Worm (Caenorhabditis elegans) whole organism, late embryonic: Measurements from ENCODE around the gene str-217.

Source experiments
- C38D4.7 ChIP-seq: fragments of 200-800 bp; sonication (Bioruptor generic); optimal IDR thresholded peaks from 2 replicates; lab custom pipeline; 2018; ENCODE audit warnings: mild to moderate bottlenecking, missing genetic modification characterization, moderate library complexity, missing compliant biosample characterization
- F13H6.1 ChIP-seq: sonication (generic microtip); optimal IDR thresholded peaks from 2 replicates; lab custom pipeline; 2016; ENCODE audit warnings: missing genetic modification characterization, missing compliant biosample characterization
- K02D7.2 ChIP-seq: sonication (generic microtip); optimal IDR thresholded peaks from 2 replicates; lab custom pipeline; 2017; ENCODE audit warnings: mild to moderate bottlenecking, missing genetic modification characterization, missing compliant biosample characterization
- Y22D7AL.16 ChIP-seq: sonication (generic microtip); optimal IDR thresholded peaks from 2 replicates; lab custom pipeline; 2016; ENCODE audit warnings: missing genetic modification characterization, missing compliant biosample characterization
- ceh-14 ChIP-seq: sonication (generic microtip); optimal IDR thresholded peaks from 2 replicates; lab custom pipeline; 2016; ENCODE audit warnings: missing genotype, missing genetic modification characterization, missing compliant biosample characterization
- ceh-22 ChIP-seq: sonication (generic microtip); optimal IDR thresholded peaks from 2 replicates; lab custom pipeline; 2017; ENCODE audit warnings: missing biosample characterization, missing genetic modification characterization
- ceh-24 ChIP-seq: sonication (generic microtip); optimal IDR thresholded peaks from 2 replicates; lab custom pipeline; 2016; ENCODE audit warnings: mild to moderate bottlenecking, missing genetic modification characterization, missing compliant biosample characterization
- ceh-30 ChIP-seq: fragments of 150-350 bp; optimal IDR thresholded peaks from 2 replicates; lab custom pipeline; 2014; ENCODE audit warnings: missing biosample characterization, missing genetic modification characterization
- ceh-31 ChIP-seq: sonication (generic microtip); optimal IDR thresholded peaks from 2 replicates; lab custom pipeline; 2016; ENCODE audit warnings: missing genetic modification characterization, missing compliant biosample characterization
- ceh-34 ChIP-seq: sonication (generic microtip); optimal IDR thresholded peaks from 2 replicates; lab custom pipeline; 2016; ENCODE audit warnings: mild to moderate bottlenecking, missing genetic modification characterization, missing compliant biosample characterization
- ceh-45 ChIP-seq: fragments of 200-800 bp; sonication (Bioruptor generic); IDR thresholded peaks from 2 replicates; pipeline ENCODE4 v1.3.6; 2022; ENCODE audit warnings: missing genetic modification reagents, missing genetic modification characterization, missing compliant biosample characterization
- ceh-9 ChIP-seq: sonication (generic microtip); optimal IDR thresholded peaks from 2 replicates; lab custom pipeline; 2016; ENCODE audit warnings: mild to moderate bottlenecking, missing genetic modification characterization, inconsistent platforms, missing compliant biosample characterization
- dmd-4 ChIP-seq: sonication (generic microtip); optimal IDR thresholded peaks from 2 replicates; lab custom pipeline; 2016; ENCODE audit warnings: borderline replicate concordance, missing genetic modification characterization, missing compliant biosample characterization
- elt-2 ChIP-seq: sonication (generic microtip); optimal IDR thresholded peaks from 2 replicates; lab custom pipeline; 2016; ENCODE audit warnings: missing genetic modification reagents, missing genetic modification characterization, missing compliant biosample characterization
- elt-4 ChIP-seq: sonication (generic microtip); optimal IDR thresholded peaks from 2 replicates; lab custom pipeline; 2016; ENCODE audit warnings: missing genetic modification characterization, missing compliant biosample characterization
- fkh-10 ChIP-seq: fragments of 150-350 bp; optimal IDR thresholded peaks from 2 replicates; lab custom pipeline; 2014; ENCODE audit warnings: missing biosample characterization, missing genetic modification reagents, missing genetic modification characterization
- fkh-6 ChIP-seq: sonication (generic microtip); optimal IDR thresholded peaks from 2 replicates; lab custom pipeline; 2016; ENCODE audit warnings: missing genetic modification characterization, missing compliant biosample characterization
- gmeb-2 ChIP-seq: sonication (generic microtip); optimal IDR thresholded peaks from 2 replicates; lab custom pipeline; 2016; ENCODE audit warnings: missing genetic modification characterization, inconsistent platforms, missing compliant biosample characterization
- hlh-13 ChIP-seq: fragments of 200-800 bp; sonication (Bioruptor generic); optimal IDR thresholded peaks from 2 replicates; lab custom pipeline; 2018; ENCODE audit warnings: mild to moderate bottlenecking, missing genetic modification characterization, missing compliant biosample characterization
- hlh-15 ChIP-seq: sonication (generic microtip); optimal IDR thresholded peaks from 2 replicates; lab custom pipeline; 2016; ENCODE audit warnings: missing genetic modification characterization, missing compliant biosample characterization
- hlh-6 ChIP-seq: sonication (generic microtip); optimal IDR thresholded peaks from 2 replicates; lab custom pipeline; 2016; ENCODE audit warnings: missing genotype, missing genetic modification characterization, missing compliant biosample characterization
- hlh-8 ChIP-seq: sonication (generic microtip); optimal IDR thresholded peaks from 2 replicates; lab custom pipeline; 2016; ENCODE audit warnings: missing genotype, missing genetic modification characterization, missing compliant biosample characterization
- lin-11 ChIP-seq: fragments of 200-800 bp; sonication (Bioruptor generic); optimal IDR thresholded peaks from 2 replicates; lab custom pipeline; 2018; ENCODE audit warnings: mild to moderate bottlenecking, missing genetic modification characterization, missing compliant biosample characterization
- madf-2 ChIP-seq: sonication (generic microtip); optimal IDR thresholded peaks from 2 replicates; lab custom pipeline; 2017; ENCODE audit warnings: missing genetic modification characterization, missing compliant biosample characterization
- mec-3 ChIP-seq: sonication (generic microtip); optimal IDR thresholded peaks from 2 replicates; lab custom pipeline; 2016; ENCODE audit warnings: borderline replicate concordance, missing genetic modification characterization, missing compliant biosample characterization
- npax-4 ChIP-seq: sonication (generic microtip); optimal IDR thresholded peaks from 2 replicates; lab custom pipeline; 2016; ENCODE audit warnings: missing genetic modification characterization, missing compliant biosample characterization
- odd-2 ChIP-seq: sonication (generic microtip); optimal IDR thresholded peaks from 2 replicates; lab custom pipeline; 2017; ENCODE audit warnings: antibody characterized with exemption, mild to moderate bottlenecking, missing genetic modification characterization, missing compliant biosample characterization
- pag-3 ChIP-seq: sonication (generic microtip); optimal IDR thresholded peaks from 2 replicates; lab custom pipeline; 2016; ENCODE audit warnings: missing compliant biosample characterization, missing genetic modification characterization, borderline replicate concordance
- pax-1 ChIP-seq: fragments of 150-350 bp; optimal IDR thresholded peaks from 2 replicates; lab custom pipeline; 2014; ENCODE audit warnings: missing biosample characterization, missing genetic modification characterization
- pha-2 ChIP-seq: sonication (generic microtip); optimal IDR thresholded peaks from 2 replicates; lab custom pipeline; 2017; ENCODE audit warnings: mild to moderate bottlenecking, missing genetic modification characterization, missing compliant biosample characterization
- pros-1 ChIP-seq: fragments of 150-350 bp; optimal IDR thresholded peaks from 2 replicates; lab custom pipeline; 2014; ENCODE audit warnings: missing biosample characterization, missing genetic modification reagents, missing genetic modification characterization
- rnt-1 ChIP-seq: sonication (generic microtip); optimal IDR thresholded peaks from 2 replicates; lab custom pipeline; 2016; ENCODE audit warnings: missing genetic modification characterization, missing compliant biosample characterization
- sox-4 ChIP-seq: sonication (generic microtip); optimal IDR thresholded peaks from 2 replicates; lab custom pipeline; 2017; ENCODE audit warnings: mild to moderate bottlenecking, missing genetic modification characterization, inconsistent platforms, missing compliant biosample characterization
- syd-9 ChIP-seq: sonication (generic microtip); optimal IDR thresholded peaks from 2 replicates; lab custom pipeline; 2016; ENCODE audit warnings: mild to moderate bottlenecking, missing genetic modification characterization, moderate library complexity, missing compliant biosample characterization
- tbx-2 ChIP-seq: sonication (generic microtip); optimal IDR thresholded peaks from 2 replicates; lab custom pipeline; 2016; ENCODE audit warnings: missing genetic modification characterization, missing compliant biosample characterization
- ttx-3 ChIP-seq: sonication (generic microtip); optimal IDR thresholded peaks from 2 replicates; lab custom pipeline; 2016; ENCODE audit warnings: missing genetic modification reagents, missing genetic modification characterization, missing compliant biosample characterization
- unc-42 ChIP-seq: sonication (generic microtip); optimal IDR thresholded peaks from 2 replicates; lab custom pipeline; 2016; ENCODE audit warnings: missing genotype, missing genetic modification characterization, missing compliant biosample characterization
- unc-55 ChIP-seq: sonication (generic microtip); optimal IDR thresholded peaks from 2 replicates; lab custom pipeline; 2017; ENCODE audit warnings: missing biosample characterization, missing genetic modification reagents, missing genetic modification characterization
- unc-86 ChIP-seq: sonication (generic microtip); optimal IDR thresholded peaks from 2 replicates; lab custom pipeline; 2016; ENCODE audit warnings: missing genetic modification characterization, missing compliant biosample characterization

Gene str-217

DNA sequence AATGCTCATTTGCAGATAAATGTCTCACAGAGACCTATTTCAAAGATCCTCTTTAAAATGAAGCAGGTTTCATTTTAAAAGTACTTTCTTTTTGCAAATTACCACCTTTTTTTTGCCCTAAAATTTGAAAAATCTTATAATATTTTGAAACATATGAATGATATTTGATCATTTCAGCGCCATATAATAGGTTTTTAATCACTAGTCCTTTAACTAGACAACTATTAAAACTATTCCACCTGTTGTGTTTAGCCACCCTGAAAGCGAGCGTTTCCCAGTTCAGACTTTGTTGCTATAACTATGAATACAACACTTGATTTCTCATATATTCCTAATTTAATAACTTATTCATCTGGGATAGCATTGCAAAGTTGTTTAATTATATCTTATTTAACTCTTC, 8.4 kb downstream of the str-217 start, which contains the start of gene srz-95:
TSS of gene srz-95 (plus strand) at position 301 of the 400 bp plus-strand sequence.
- TF ChIP-seq elt-4: no peak
- no peak for TF ChIP-seq pax-1 (tag; lab: Kevin White, UChicago)
- no peak for TF ChIP-seq mec-3
- TF ChIP-seq unc-55 (GFP tag; lab: Kevin White, UChicago): no peak
- no peak for TF ChIP-seq F13H6.1 (tag; lab: Kevin White, UChicago)
- TF ChIP-seq odd-2: no peak
- TF ChIP-seq C38D4.7 (GFP tag; lab: Kevin White, UChicago): no peak
- TF ChIP-seq hlh-15 (tag; lab: Kevin White, UChicago): no peak
- TF ChIP-seq Y22D7AL.16: no peak
- TF ChIP-seq madf-2 (tag; lab: Kevin White, UChicago): no peak
- no peak for TF ChIP-seq npax-4 (tag; lab: Kevin White, UChicago)
- no peak for TF ChIP-seq ttx-3 (tag; lab: Kevin White, UChicago)
- TF ChIP-seq hlh-6 (tag; lab: Kevin White, UChicago): no peak

DNA sequence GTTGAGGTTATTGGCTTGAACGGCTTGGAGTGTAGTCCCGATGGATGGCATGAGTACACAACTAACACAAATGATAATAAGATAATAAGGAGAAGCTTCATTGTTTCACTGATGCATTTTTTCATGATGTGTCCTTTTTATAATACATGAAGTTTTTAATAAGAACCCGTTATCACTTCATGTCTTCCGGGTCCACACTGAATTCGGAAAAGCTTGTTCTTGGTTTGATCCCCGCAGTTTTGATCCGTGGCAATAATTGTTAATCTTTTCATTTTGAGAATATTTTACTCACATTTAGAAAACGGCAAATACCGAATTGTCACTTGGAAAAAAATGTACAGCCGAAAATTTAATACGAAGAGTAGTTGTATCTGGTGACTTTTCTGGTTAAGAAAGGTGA, 11.5 kb downstream of the str-217 start, which contains the start of gene Y102A5C.27:
TSS of gene Y102A5C.27 (minus strand) at position 101 of the 400 bp plus-strand sequence.
- TF ChIP-seq pag-3 (no peak), pax-1 (tag; lab: Kevin White, UChicago) (no peak), fkh-6 (tag; lab: Kevin White, UChicago) (no peak), hlh-8 (no peak), rnt-1 (tag; lab: Kevin White, UChicago) (no peak), ceh-24 (tag; lab: Kevin White, UChicago) (no peak), ceh-22 (no peak)

DNA sequence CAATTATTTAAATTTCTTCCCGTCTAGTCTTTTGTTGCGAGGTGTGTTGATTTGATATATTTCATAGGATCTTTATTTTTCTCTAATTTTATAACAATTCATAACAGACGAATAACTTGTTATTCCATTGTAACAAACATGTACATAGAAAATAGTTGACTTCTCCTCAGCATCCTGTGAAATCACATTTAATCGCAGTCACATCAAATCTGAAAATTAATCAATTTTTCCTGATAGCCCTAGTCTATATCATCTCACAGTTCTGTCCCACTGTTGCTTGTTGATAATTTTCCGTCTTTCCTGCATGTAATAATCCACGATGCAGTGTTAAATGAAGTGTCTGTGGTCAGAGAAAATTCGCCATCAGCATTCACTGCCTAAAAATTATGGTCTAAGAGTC, 12.3 kb downstream of the str-217 start:
- TF ChIP-seq ttx-3 (tag; lab: Kevin White, UChicago) (no peak), lin-11 (tag; lab: Kevin White, UChicago) (no peak), unc-86 (tag; lab: Kevin White, UChicago) (no peak), sox-4 (tag; lab: Kevin White, UChicago) (no peak), ceh-14 (tag; lab: Kevin White, UChicago) (no peak), ceh-31 (tag; lab: Kevin White, UChicago) (no peak), elt-4 (no peak), unc-42 (tag; lab: Kevin White, UChicago) (no peak), ceh-34 (tag; lab: Kevin White, UChicago) (no peak), ceh-30 (no peak), ceh-45 (no peak), fkh-10 (no peak), odd-2 (no peak), mec-3 (no peak), C38D4.7 (GFP tag; lab: Kevin White, UChicago) (no peak), hlh-13 (GFP tag; lab: Kevin White, UChicago) (no peak)

DNA sequence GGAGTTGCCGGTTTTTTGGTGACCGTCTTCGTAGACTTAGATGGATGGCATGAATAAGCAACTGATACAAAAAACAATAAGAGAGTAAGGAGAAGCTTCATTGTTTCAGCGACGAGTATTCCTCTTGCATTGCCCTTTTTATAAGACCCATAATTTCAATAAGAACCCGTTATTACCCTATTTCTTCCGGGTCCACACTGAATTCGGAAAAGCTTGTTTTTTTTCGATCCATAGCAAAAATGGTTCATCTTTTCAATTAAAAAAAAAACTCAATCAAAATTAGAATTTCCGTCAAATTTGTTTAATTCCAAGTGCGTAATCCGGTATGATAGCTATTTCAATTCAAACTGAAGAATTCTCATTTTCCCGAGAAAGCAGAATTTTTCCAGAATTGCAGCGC, 13.1 kb downstream of the str-217 start, which contains the start of gene Y102A5C.40:
TSS of gene Y102A5C.40 (minus strand) at position 101 of the 400 bp plus-strand sequence.
- TF ChIP-seq ceh-34 (tag; lab: Kevin White, UChicago) (no peak), pha-2 (tag; lab: Kevin White, UChicago) (no peak), pax-1 (tag; lab: Kevin White, UChicago) (no peak), ceh-9 (no peak), K02D7.2 (tag; lab: Kevin White, UChicago) (no peak), gmeb-2 (no peak), elt-2 (tag; lab: Kevin White, UChicago) (no peak), pros-1 (tag; lab: Kevin White, UChicago) (no peak), unc-55 (GFP tag; lab: Kevin White, UChicago) (no peak), hlh-13 (GFP tag; lab: Kevin White, UChicago) (no peak), tbx-2 (tag; lab: Kevin White, UChicago) (no peak), ceh-30 (no peak), pag-3 (no peak), dmd-4 (tag; lab: Kevin White, UChicago) (no peak), syd-9 (tag; lab: Kevin White, UChicago) (no peak)
